Fruit fly (Drosophila melanogaster) whole organism, embryonic: ENCODE data around the gene CG17097.

Experiments used
- Adf1 ChIP-seq: fragments of 200-800 bp; sonication (Bioruptor generic); IDR thresholded peaks from 2 replicates; pipeline ENCODE4 v1.3.6; 2022; ENCODE audit warnings: missing biosample characterization, missing genetic modification characterization
- Bdp1 ChIP-seq: fragments of 200-800 bp; sonication (Bioruptor generic); optimal IDR thresholded peaks from 3 replicates; lab custom pipeline; 2016; ENCODE audit warnings: missing biosample characterization, missing genetic modification characterization
- Bgb ChIP-seq: fragments of 200-800 bp; sonication (Bioruptor generic); IDR thresholded peaks from 2 replicates; pipeline ENCODE4 v1.3.6; 2022; ENCODE audit warnings: missing biosample characterization, missing genetic modification characterization; ENCODE audit not compliant: partially characterized antibody
- CG10565 ChIP-seq: fragments of 200-800 bp; sonication (Bioruptor generic); optimal IDR thresholded peaks from 3 replicates; lab custom pipeline; 2016; ENCODE audit warnings: missing biosample characterization, mild to moderate bottlenecking, missing genetic modification characterization
- CG11398 ChIP-seq: fragments of 200-800 bp; sonication (Bioruptor generic); optimal IDR thresholded peaks from 2 replicates; lab custom pipeline; 2016; ENCODE audit warnings: missing biosample characterization, missing genetic modification characterization
- CG11695 ChIP-seq: fragments of 200-800 bp; sonication (Bioruptor generic); IDR thresholded peaks from 3 replicates; pipeline ENCODE4 v1.3.6; 2022; ENCODE audit warnings: missing biosample characterization, missing genetic modification characterization
- CG1647 ChIP-seq: fragments of 200-800 bp; sonication (Bioruptor generic); optimal IDR thresholded peaks from 3 replicates; lab custom pipeline; 2016; ENCODE audit warnings: missing biosample characterization, missing genetic modification characterization
- CG17568 ChIP-seq: fragments of 200-800 bp; sonication (Bioruptor generic); optimal IDR thresholded peaks from 2 replicates; lab custom pipeline; 2018; ENCODE audit warnings: missing biosample characterization, mild to moderate bottlenecking, missing genetic modification characterization, moderate library complexity
- CG2199 ChIP-seq: fragments of 200-800 bp; sonication (Bioruptor generic); IDR thresholded peaks from 3 replicates; pipeline ENCODE4 v1.3.6; 2022; ENCODE audit warnings: missing biosample characterization, missing genetic modification characterization
- CG2889 ChIP-seq: fragments of 200-800 bp; sonication (Bioruptor generic); IDR thresholded peaks from 3 replicates; pipeline ENCODE4 v1.3.6; 2022; ENCODE audit warnings: missing biosample characterization, missing genetic modification characterization
- CG34422 ChIP-seq: fragments of 200-800 bp; sonication (Bioruptor generic); IDR thresholded peaks from 3 replicates; pipeline ENCODE4 v1.3.6; 2022; ENCODE audit warnings: missing biosample characterization, missing genetic modification characterization
- CG3847 ChIP-seq: fragments of 200-800 bp; sonication (Bioruptor generic); IDR thresholded peaks from 2 replicates; pipeline ENCODE4 v1.3.6; 2022; ENCODE audit warnings: missing biosample characterization, missing genetic modification characterization
- CG4328 ChIP-seq: fragments of 200-800 bp; sonication (Bioruptor generic); optimal IDR thresholded peaks from 3 replicates; lab custom pipeline; 2017; ENCODE audit warnings: missing biosample characterization, missing genetic modification reagents, missing genetic modification characterization
- CG43689 ChIP-seq: fragments of 200-800 bp; sonication (Bioruptor generic); IDR thresholded peaks from 2 replicates; pipeline ENCODE4 v1.3.6; 2022; ENCODE audit warnings: missing biosample characterization, missing genetic modification characterization
- CG4424 ChIP-seq: fragments of 200-800 bp; sonication (Bioruptor generic); optimal IDR thresholded peaks from 3 replicates; lab custom pipeline; 2016; ENCODE audit warnings: missing biosample characterization, missing genetic modification characterization
- CG5953 ChIP-seq: fragments of 200-800 bp; sonication (Bioruptor generic); IDR thresholded peaks from 2 replicates; pipeline ENCODE4 v1.3.6; 2022; ENCODE audit warnings: missing biosample characterization, missing genetic modification characterization
- CG6175 ChIP-seq: fragments of 200-800 bp; sonication (Bioruptor generic); IDR thresholded peaks from 3 replicates; pipeline ENCODE4 v1.3.6; 2022; ENCODE audit warnings: missing biosample characterization, missing genetic modification characterization
- CG6854 ChIP-seq: fragments of 200-800 bp; sonication (Bioruptor generic); optimal IDR thresholded peaks from 3 replicates; lab custom pipeline; 2017; ENCODE audit warnings: missing biosample characterization, mild to moderate bottlenecking, missing genetic modification characterization
- CHES-1-like ChIP-seq: fragments of 200-800 bp; sonication (Bioruptor generic); optimal IDR thresholded peaks from 2 replicates; lab custom pipeline; 2016; ENCODE audit warnings: missing biosample characterization, missing genetic modification characterization
- CrebB ChIP-seq: fragments of 200-800 bp; sonication (Bioruptor generic); optimal IDR thresholded peaks from 3 replicates; lab custom pipeline; 2018; ENCODE audit warnings: missing biosample characterization, mild to moderate bottlenecking, missing genetic modification characterization
- Dfd ChIP-seq, 2 experiments: fragments of >200 bp; optimal IDR thresholded peaks; 2 replicates each; lab custom pipeline; 2017; ENCODE audit warnings: missing biosample characterization in 2 of 2, missing genetic modification characterization in 2 of 2
- Doc2 ChIP-seq: fragments of 200-800 bp; sonication (Bioruptor generic); IDR thresholded peaks from 2 replicates; pipeline ENCODE4 v1.3.6; 2022; ENCODE audit warnings: missing biosample characterization, missing genetic modification characterization
- Gug ChIP-seq: fragments of 200-800 bp; sonication (Bioruptor generic); IDR thresholded peaks from 4 replicates; pipeline ENCODE4 v1.3.6; 2022; ENCODE audit warnings: missing biosample characterization, missing genetic modification characterization
- HLH4C ChIP-seq: fragments of 200-800 bp; sonication (Bioruptor generic); IDR thresholded peaks from 3 replicates; pipeline ENCODE4 v1.3.6; 2022; ENCODE audit warnings: missing biosample characterization, missing genetic modification characterization; ENCODE audit not compliant: partially characterized antibody
- HmgZ ChIP-seq: fragments of 200-800 bp; sonication (Bioruptor generic); optimal IDR thresholded peaks from 2 replicates; lab custom pipeline; 2018; ENCODE audit warnings: missing biosample characterization, mild to moderate bottlenecking, missing genetic modification characterization
- Hr78 ChIP-seq, 2 experiments: fragments of 200-800 bp in 1 of 2; fragments of >200 bp in 1 of 2; sonication (Bioruptor generic) in 1 of 2; optimal IDR thresholded peaks; 2 replicates each; lab custom pipeline; 2017 to 2019; ENCODE audit warnings: missing biosample characterization in 2 of 2, missing genetic modification characterization in 2 of 2, mild to moderate bottlenecking in 1 of 2, moderate library complexity in 1 of 2
- Jarid2 ChIP-seq: fragments of 200-800 bp; sonication (Bioruptor generic); optimal IDR thresholded peaks from 3 replicates; lab custom pipeline; 2017; ENCODE audit warnings: mild to moderate bottlenecking, missing biosample characterization, missing genetic modification reagents, missing genetic modification characterization
- MTF-1 ChIP-seq: fragments of 200-800 bp; sonication (Bioruptor generic); optimal IDR thresholded peaks from 2 replicates; lab custom pipeline; 2018; ENCODE audit warnings: missing biosample characterization, mild to moderate bottlenecking, missing genetic modification characterization, borderline replicate concordance
- Max ChIP-seq: fragments of 200-800 bp; sonication (Bioruptor generic); optimal IDR thresholded peaks from 2 replicates; lab custom pipeline; 2016; ENCODE audit warnings: missing biosample characterization, mild to moderate bottlenecking, missing genetic modification characterization
- Oli ChIP-seq: fragments of 200-800 bp; sonication (Bioruptor generic); optimal IDR thresholded peaks from 2 replicates; lab custom pipeline; 2018; ENCODE audit warnings: missing biosample characterization, mild to moderate bottlenecking, missing genetic modification characterization, moderate library complexity
- Ravus ChIP-seq: fragments of 200-800 bp; sonication (Bioruptor generic); IDR thresholded peaks from 2 replicates; pipeline ENCODE4 v1.3.6; 2022; ENCODE audit warnings: missing biosample characterization, missing genetic modification characterization
- Xrp1 ChIP-seq: fragments of 200-800 bp; sonication (Bioruptor generic); IDR thresholded peaks from 2 replicates; pipeline ENCODE4 v1.3.6; 2022; ENCODE audit warnings: missing biosample characterization, missing genetic modification characterization
- btn ChIP-seq: fragments of 200-800 bp; sonication (Bioruptor generic); optimal IDR thresholded peaks from 2 replicates; lab custom pipeline; 2016; ENCODE audit warnings: missing biosample characterization, missing genetic modification characterization
- caup ChIP-seq: fragments of 200-800 bp; sonication (Bioruptor generic); optimal IDR thresholded peaks from 3 replicates; lab custom pipeline; 2017; ENCODE audit warnings: missing biosample characterization, mild to moderate bottlenecking, missing genetic modification characterization, moderate library complexity; ENCODE audit not compliant: severe bottlenecking
- dimm ChIP-seq: fragments of 200-800 bp; sonication (Bioruptor generic); IDR thresholded peaks from 2 replicates; pipeline ENCODE4 v1.3.6; 2022; ENCODE audit warnings: missing biosample characterization, missing genetic modification characterization
- disco-r ChIP-seq: fragments of 200-800 bp; sonication (Bioruptor generic); optimal IDR thresholded peaks from 2 replicates; lab custom pipeline; 2016; ENCODE audit warnings: missing biosample characterization, missing genetic modification characterization
- exex ChIP-seq: fragments of 200-800 bp; sonication (Bioruptor generic); optimal IDR thresholded peaks from 4 replicates; lab custom pipeline; 2018; ENCODE audit warnings: missing biosample characterization, mild to moderate bottlenecking, missing genetic modification characterization, moderate library complexity
- fd102C ChIP-seq: fragments of 200-800 bp; sonication (Bioruptor generic); optimal IDR thresholded peaks from 2 replicates; lab custom pipeline; 2018; ENCODE audit warnings: missing biosample characterization, mild to moderate bottlenecking, missing genetic modification characterization, moderate library complexity
- fd3F ChIP-seq: fragments of 200-800 bp; sonication (Bioruptor generic); optimal IDR thresholded peaks from 2 replicates; lab custom pipeline; 2018; ENCODE audit warnings: missing biosample characterization, mild to moderate bottlenecking, missing genetic modification characterization, moderate library complexity
- hth ChIP-seq: fragments of >200 bp; optimal IDR thresholded peaks from 2 replicates; lab custom pipeline; 2017; ENCODE audit warnings: inconsistent platforms
- jumu ChIP-seq: fragments of 200-800 bp; sonication (Bioruptor generic); optimal IDR thresholded peaks from 3 replicates; lab custom pipeline; 2016; ENCODE audit warnings: missing biosample characterization, missing genetic modification characterization
- kay ChIP-seq: fragments of 200-800 bp; sonication (Bioruptor generic); optimal IDR thresholded peaks from 2 replicates; lab custom pipeline; 2016; ENCODE audit warnings: missing biosample characterization, missing genetic modification characterization
- knrl ChIP-seq: fragments of 200-800 bp; sonication (Bioruptor generic); IDR thresholded peaks from 3 replicates; pipeline ENCODE4 v1.3.6; 2022; ENCODE audit warnings: missing biosample characterization, missing genetic modification characterization; ENCODE audit not compliant: partially characterized antibody
- lmd ChIP-seq: fragments of 200-800 bp; sonication (Bioruptor generic); IDR thresholded peaks from 2 replicates; pipeline ENCODE4 v1.3.6; 2022; ENCODE audit warnings: missing biosample characterization, missing genetic modification characterization
- pfk ChIP-seq: fragments of 200-800 bp; sonication (Bioruptor generic); optimal IDR thresholded peaks from 2 replicates; lab custom pipeline; 2018; ENCODE audit warnings: missing biosample characterization, mild to moderate bottlenecking, missing genetic modification characterization, moderate library complexity
- pros ChIP-seq: fragments of 200-800 bp; sonication (Bioruptor generic); optimal IDR thresholded peaks from 3 replicates; lab custom pipeline; 2019; ENCODE audit warnings: missing biosample characterization, mild to moderate bottlenecking, missing genetic modification characterization, moderate library complexity
- run ChIP-seq: fragments of 200-800 bp; sonication (Bioruptor generic); optimal IDR thresholded peaks from 3 replicates; lab custom pipeline; 2018; ENCODE audit warnings: missing biosample characterization, mild to moderate bottlenecking, missing genetic modification characterization
- tgo ChIP-seq: fragments of 200-800 bp; sonication (Bioruptor generic); IDR thresholded peaks from 3 replicates; pipeline ENCODE4 v1.3.6; 2022; ENCODE audit warnings: missing biosample characterization, missing genetic modification characterization
- zen2 ChIP-seq: fragments of 200-800 bp; sonication (Bioruptor generic); IDR thresholded peaks from 3 replicates; pipeline ENCODE4 v1.3.6; 2022; ENCODE audit warnings: missing biosample characterization, missing genetic modification characterization; ENCODE audit not compliant: partially characterized antibody

CG17097 gene

dm6 chr2L:10661490-10662240, 15.4 kb downstream of the CG17097 start, which contains the start of gene CG31871 (continued):
- TF ChIP-seq CG4328 (GFP tag; lab: Kevin White, UChicago) (no peak), HLH4C (GFP tag; lab: Robert Waterston, UW) (no peak), hth (no peak), CG6854 (GFP tag; lab: Kevin White, UChicago) (peak; percentile 25), Hr78 (GFP tag; optimal IDR thresholded peaks at IDR 0.05; lab: Kevin White, UChicago) (peak in 1 of 2 experiments; percentile 48), btn (GFP tag; lab: Kevin White, UChicago) (no peak), CG43689 (GFP tag; lab: Robert Waterston, UW) (0 out of 2 replicates have a peak, but pooled peaks have one; percentile 15), jumu (no peak), CG2889 (GFP tag; lab: Robert Waterston, UW) (peak; percentile 34; the same call in 2 of the 3 replicates), Dfd (GFP tag; optimal IDR thresholded peaks at IDR 0.05; lab: Kevin White, UChicago) (no peak), fd102C (GFP tag; lab: Kevin White, UChicago) (no peak), HmgZ (tag; lab: Kevin White, UChicago) (peak; percentile 43), CG3847 (GFP tag; lab: Robert Waterston, UW) (peak; percentile 67), lmd (GFP tag; lab: Robert Waterston, UW) (peak; percentile 75), knrl (GFP tag; lab: Robert Waterston, UW) (no peak), tgo (peak; percentile 77), Oli (peak; percentile 78), kay (GFP tag; lab: Kevin White, UChicago) (no peak), CHES-1-like (no peak), Bgb (GFP tag; lab: Robert Waterston, UW) (no peak), CG6175 (GFP tag; lab: Robert Waterston, UW) (peak; percentile 52; the same call in 1 of the 3 replicates), CG5953 (GFP tag; lab: Robert Waterston, UW) (no peak; the same call in 1 of the 2 replicates), CG11398 (GFP tag; lab: Kevin White, UChicago) (no peak), run (peak; percentile 65), MTF-1 (no peak), Gug (GFP tag; lab: Robert Waterston, UW) (no peak), CG34422 (GFP tag; lab: Robert Waterston, UW) (peak; percentile 70; the same call in 2 of the 3 replicates), exex (tag; lab: Kevin White, UChicago) (peak; percentile 8), fd3F (GFP tag; lab: Kevin White, UChicago) (peak; percentile 61), dimm (GFP tag; lab: Robert Waterston, UW) (no peak), caup (GFP tag; lab: Kevin White, UChicago) (peak; percentile 57), Doc2 (GFP tag; lab: Robert Waterston, UW) (no peak), Ravus (GFP tag; lab: Robert Waterston, UW) (no peak), CG2199 (GFP tag; lab: Robert Waterston, UW) (no peak), CG1647 (no peak), pros (peak; percentile 11), disco-r (GFP tag; lab: Kevin White, UChicago) (no peak), zen2 (GFP tag; lab: Robert Waterston, UW) (no peak), CG11695 (peak; percentile 80; the same call in 2 of the 3 replicates), CG10565 (GFP tag; lab: Kevin White, UChicago) (no peak), CG17568 (GFP tag; lab: Kevin White, UChicago) (peak; percentile 42), CG4424 (GFP tag; lab: Kevin White, UChicago) (peak; percentile 75), Bdp1 (no peak), Jarid2 (GFP tag; lab: Kevin White, UChicago) (peak; percentile 52), Max (GFP tag; lab: Kevin White, UChicago) (peak; percentile 8), Adf1 (GFP tag; lab: Robert Waterston, UW) (no peak), CrebB (tag; lab: Kevin White, UChicago) (peak; percentile 20), Xrp1 (GFP tag; lab: Robert Waterston, UW) (peak; percentile 77), pfk (GFP tag; lab: Kevin White, UChicago) (no peak)
